Worm (Caenorhabditis elegans) whole organism, L1 larva: Measurements from ENCODE around the gene F09E10.5.

Source experiments
- aly-2 ChIP-seq: fragments of 150-350 bp; optimal IDR thresholded peaks from 2 replicates; lab custom pipeline; 2014; ENCODE audit warnings: missing biosample characterization, missing genetic modification characterization
- dpl-1 ChIP-seq, 3 experiments: fragments of 150-350 bp in 2 of 3; sonication (generic microtip) in 1 of 3; optimal IDR thresholded peaks; 2 replicates each; lab custom pipeline; 2014 to 2017; ENCODE audit warnings: missing biosample characterization in 3 of 3, missing genetic modification characterization in 3 of 3, missing genetic modification reagents in 3 of 3
- egl-27 ChIP-seq, 2 experiments: fragments of 150-350 bp in 1 of 2; sonication (generic microtip); optimal IDR thresholded peaks; 3 replicates each; lab custom pipeline; 2017 to 2018; ENCODE audit warnings: missing biosample characterization in 2 of 2, missing genetic modification characterization in 2 of 2, missing genetic modification reagents in 2 of 2
- nhr-84 ChIP-seq: sonication (generic microtip); optimal IDR thresholded peaks from 2 replicates; lab custom pipeline; 2017; ENCODE audit warnings: missing biosample characterization, missing genetic modification characterization
- unc-62 ChIP-seq: fragments of 150-350 bp; optimal IDR thresholded peaks from 2 replicates; lab custom pipeline; 2014; ENCODE audit warnings: missing biosample characterization, missing genetic modification reagents, missing genetic modification characterization
- vab-15 ChIP-seq: sonication (generic microtip); optimal IDR thresholded peaks from 2 replicates; lab custom pipeline; 2017; ENCODE audit warnings: missing genotype, mild to moderate bottlenecking, missing genetic modification characterization, missing compliant biosample characterization
- ztf-11 ChIP-seq, 2 experiments: sonication (generic microtip); optimal IDR thresholded peaks; 2 replicates each; lab custom pipeline; 2016 to 2017; ENCODE audit warnings: missing genetic modification characterization in 2 of 2, missing biosample characterization in 1 of 2, missing compliant biosample characterization in 1 of 2

- no peak for TF ChIP-seq nhr-84
- no peak for TF ChIP-seq aly-2 (tag; lab: Kevin White, UChicago)
- no peak for TF ChIP-seq dpl-1 (GFP tag; optimal IDR thresholded peaks at IDR 0.05; lab: Kevin White, UChicago)
- TF ChIP-seq vab-15: no peak
- no peak for TF ChIP-seq unc-62 (GFP tag; lab: Kevin White, UChicago)
- TF ChIP-seq ztf-11 (tag; optimal IDR thresholded peaks at IDR 0.05; lab: Kevin White, UChicago): no peak
- no peak for TF ChIP-seq egl-27 (tag; optimal IDR thresholded peaks at IDR 0.05; lab: Kevin White, UChicago)
Observed at ce11 chrX:1528107-1528506, 34.0 kb upstream of the F09E10.5 start.
